Worm (Caenorhabditis elegans) whole organism, midembryonic: ENCODE measurements around the gene otub-4.

ENCODE experiments used
- T22C8.4 ChIP-seq: fragments of 200-800 bp; sonication (Bioruptor generic); IDR thresholded peaks from 2 replicates; pipeline ENCODE4 v1.3.6; 2022; ENCODE audit warnings: missing genetic modification characterization, missing compliant biosample characterization
- cog-1 ChIP-seq: sonication (generic microtip); optimal IDR thresholded peaks from 2 replicates; lab custom pipeline; 2016; ENCODE audit warnings: missing genetic modification characterization, missing compliant biosample characterization
- flt-1 ChIP-seq: fragments of 200-800 bp; sonication (Bioruptor generic); IDR thresholded peaks from 2 replicates; pipeline ENCODE4 v1.3.6; 2022; ENCODE audit warnings: missing genetic modification characterization, missing compliant biosample characterization
- klf-2 ChIP-seq: fragments of 200-800 bp; sonication (Bioruptor generic); conservative IDR thresholded peaks from 2 replicates; pipeline ENCODE4 v1.3.6; 2022; ENCODE audit warnings: missing genetic modification reagents, missing genetic modification characterization, missing compliant biosample characterization
- tab-1 ChIP-seq: fragments of 200-800 bp; sonication (Bioruptor generic); IDR thresholded peaks from 2 replicates; pipeline ENCODE4 v1.3.6; 2022; ENCODE audit warnings: missing genetic modification characterization, missing compliant biosample characterization
- ztf-23 ChIP-seq: fragments of 200-800 bp; sonication (Bioruptor generic); IDR thresholded peaks from 2 replicates; pipeline ENCODE4 v1.3.6; 2022; ENCODE audit warnings: missing genetic modification reagents, missing genetic modification characterization, missing compliant biosample characterization

DNA sequence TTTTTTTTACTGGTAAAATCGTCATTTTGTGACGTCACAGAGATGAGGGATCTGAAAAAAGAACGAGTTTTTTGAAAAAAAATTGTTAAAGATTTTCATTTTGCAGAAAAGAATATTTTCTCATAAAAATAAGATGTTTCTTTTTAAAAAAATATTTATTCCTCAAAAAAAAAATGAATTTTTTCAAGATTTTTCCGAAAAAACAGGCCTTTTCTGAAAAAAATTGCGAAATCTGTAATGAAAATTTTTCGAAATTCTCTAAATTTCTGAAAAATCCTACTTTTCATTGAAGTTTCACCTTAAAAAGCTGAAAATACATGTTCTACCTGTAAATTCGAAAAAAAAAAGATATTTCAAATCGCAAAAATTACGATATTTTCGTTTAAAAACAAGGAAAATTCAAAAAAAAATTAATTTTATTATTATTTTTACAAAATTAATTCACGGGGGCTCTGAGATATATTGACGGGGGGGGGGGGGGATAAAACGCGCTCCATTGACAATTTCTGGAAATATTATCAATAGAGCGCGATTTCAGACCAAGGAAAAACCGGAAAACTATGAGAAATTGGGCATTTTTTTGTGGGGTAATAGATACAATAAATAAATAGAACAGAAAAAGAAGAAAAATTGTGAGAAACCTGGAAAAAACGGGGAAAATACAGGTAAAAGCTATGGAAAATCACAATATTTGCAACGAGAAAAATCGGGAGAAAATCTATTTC lies at the start of gene otub-4:
- no peak for TF ChIP-seq tab-1 (GFP tag; lab: Robert Waterston, UW)
- no peak for TF ChIP-seq cog-1 (tag; lab: Kevin White, UChicago)
- TF ChIP-seq T22C8.4 (GFP tag; lab: Robert Waterston, UW) = no peak
- no peak for TF ChIP-seq ztf-23 (GFP tag; lab: Robert Waterston, UW)
- no peak for TF ChIP-seq flt-1
- no peak for TF ChIP-seq klf-2
